Fruit fly (Drosophila melanogaster) whole organism, adult: ENCODE measurements around the gene CG2225.

Source experiments
- CG7101 ChIP-seq: fragments of 200-800 bp; sonication (Bioruptor generic); optimal IDR thresholded peaks from 2 replicates; lab custom pipeline; 2018; ENCODE audit warnings: missing biosample characterization, mild to moderate bottlenecking, missing genetic modification characterization, moderate library complexity
- Clk ChIP-seq: fragments of 200-800 bp; sonication (Bioruptor generic); optimal IDR thresholded peaks from 2 replicates; lab custom pipeline; 2017; ENCODE audit warnings: missing biosample characterization, missing genetic modification characterization
- toe ChIP-seq: fragments of 200-800 bp; sonication (Bioruptor generic); optimal IDR thresholded peaks from 2 replicates; lab custom pipeline; 2016; ENCODE audit warnings: missing biosample characterization, missing genetic modification characterization

DNA sequence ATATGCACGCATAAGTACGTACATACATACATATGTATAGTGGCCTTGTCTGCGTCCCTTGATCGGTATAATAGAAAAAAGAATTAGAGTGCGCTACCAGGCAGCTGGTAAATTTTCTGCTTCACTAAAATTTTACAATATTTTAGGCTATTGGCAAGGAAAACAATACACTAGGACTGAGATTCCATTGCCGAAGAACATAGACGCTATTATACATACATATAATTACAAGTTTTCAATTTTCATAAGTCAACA lies 46.8 kb downstream of the CG2225 start:
- TF ChIP-seq CG7101 (tag; lab: Kevin White, UChicago): no peak
- TF ChIP-seq Clk (GFP tag; lab: Kevin White, UChicago): no peak
- no peak for TF ChIP-seq toe (GFP tag; lab: Kevin White, UChicago)
